Worm (Caenorhabditis elegans): Measurements from ENCODE around the gene pals-30.

The pals-30 gene

ce11 chrIV:14536911-14537310 lies 14.9 kb downstream of the pals-30 start, which contains the start of gene T27E7.5:
Gene T27E7.5 (plus strand): TSS chrIV:14537163.
- TF ChIP-seq nhr-11 (tag; optimal IDR thresholded peaks at IDR 0.05), result no peak
- TF ChIP-seq nhr-237 (tag; optimal IDR thresholded peaks at IDR 0.05), result no peak
- no peak for TF ChIP-seq sea-2 (GFP tag; optimal IDR thresholded peaks at IDR 0.05)
- TF ChIP-seq ama-1 (optimal IDR thresholded peaks at IDR 0.05), result no peak
- TF ChIP-seq egl-27 (tag; optimal IDR thresholded peaks at IDR 0.05), result no peak
- no peak for TF ChIP-seq ceh-9 (tag; optimal IDR thresholded peaks at IDR 0.05)
- no peak for TF ChIP-seq nhr-43 (tag; optimal IDR thresholded peaks at IDR 0.05; ENCODE audit: poor library complexity, severe bottlenecking)
- TF ChIP-seq elt-2 (tag; optimal IDR thresholded peaks at IDR 0.05), result no peak
- no peak for TF ChIP-seq lin-15B (tag; optimal IDR thresholded peaks at IDR 0.05)
- no peak for TF ChIP-seq eor-1 (tag; optimal IDR thresholded peaks at IDR 0.05)
- TF ChIP-seq egl-5 (tag; optimal IDR thresholded peaks at IDR 0.05), result no peak

ce11 chrIV:14534967-14535366 lies 16.8 kb downstream of the pals-30 start, which contains the start of gene T27E7.4:
Gene T27E7.4 (minus strand): TSS chrIV:14535067.
- TF ChIP-seq elt-2 (tag; optimal IDR thresholded peaks at IDR 0.05) (no peak), nhr-67 (tag; optimal IDR thresholded peaks at IDR 0.05) (no peak), daf-12 (tag; optimal IDR thresholded peaks at IDR 0.05) (no peak), nhr-23 (tag; optimal IDR thresholded peaks at IDR 0.05) (no peak), elt-1 (tag; optimal IDR thresholded peaks at IDR 0.05) (no peak), ama-1 (optimal IDR thresholded peaks at IDR 0.05) (no peak), nfya-1 (tag; optimal IDR thresholded peaks at IDR 0.05; ENCODE audit: insufficient read depth) (no peak), nhr-25 (tag; optimal IDR thresholded peaks at IDR 0.05) (no peak), nhr-77 (tag; optimal IDR thresholded peaks at IDR 0.05) (no peak), eor-1 (tag; optimal IDR thresholded peaks at IDR 0.05) (no peak)

ce11 chrIV:14532366-14532765 lies 19.4 kb downstream of the pals-30 start:
- TF ChIP-seq ZK546.5 (tag; optimal IDR thresholded peaks at IDR 0.05) (no peak), unc-62 (GFP tag; optimal IDR thresholded peaks at IDR 0.05) (no peak), R02D3.7 (tag; optimal IDR thresholded peaks at IDR 0.05) (no peak), ama-1 (optimal IDR thresholded peaks at IDR 0.05) (no peak)

ce11 chrIV:14530031-14530430 lies 21.7 kb downstream of the pals-30 start:
- TF ChIP-seq pqm-1 (tag; optimal IDR thresholded peaks at IDR 0.05), result no peak
- TF ChIP-seq nhr-12 (tag; optimal IDR thresholded peaks at IDR 0.05), result no peak
- TF ChIP-seq eor-1 (tag; optimal IDR thresholded peaks at IDR 0.05), result no peak
- no peak for TF ChIP-seq zag-1 (tag; optimal IDR thresholded peaks at IDR 0.05)
- no peak for TF ChIP-seq lin-39 (tag; optimal IDR thresholded peaks at IDR 0.05)
- no peak for TF ChIP-seq lin-15B (tag; optimal IDR thresholded peaks at IDR 0.05)
- no peak for TF ChIP-seq aly-2 (tag; optimal IDR thresholded peaks at IDR 0.05)
- no peak for TF ChIP-seq hmg-11 (tag; optimal IDR thresholded peaks at IDR 0.05)
- TF ChIP-seq nhr-76 (tag; optimal IDR thresholded peaks at IDR 0.05), result no peak
- TF ChIP-seq nhr-23 (tag; optimal IDR thresholded peaks at IDR 0.05), result no peak
- TF ChIP-seq elt-1 (tag; optimal IDR thresholded peaks at IDR 0.05), result no peak
- TF ChIP-seq daf-12 (tag; optimal IDR thresholded peaks at IDR 0.05), result no peak

ce11 chrIV:14528718-14529117 lies 23.1 kb downstream of the pals-30 start, which contains the start of gene T27E7.3:
Gene T27E7.3 (plus strand): TSS chrIV:14529018.
- TF ChIP-seq snpc-4 (tag; optimal IDR thresholded peaks at IDR 0.05) (no peak), sea-2 (GFP tag; optimal IDR thresholded peaks at IDR 0.05) (no peak), fkh-10 (GFP tag; optimal IDR thresholded peaks at IDR 0.05) (no peak), ama-1 (optimal IDR thresholded peaks at IDR 0.05) (no peak), lin-39 (tag; optimal IDR thresholded peaks at IDR 0.05) (no peak), ceh-28 (tag; optimal IDR thresholded peaks at IDR 0.05) (no peak), zag-1 (tag; optimal IDR thresholded peaks at IDR 0.05) (no peak), hmg-11 (tag; optimal IDR thresholded peaks at IDR 0.05) (no peak), nhr-77 (tag; optimal IDR thresholded peaks at IDR 0.05) (no peak)

Measured in whole organism, L3 larva.